Worm (Caenorhabditis elegans) whole organism, L2 larva: ENCODE measurements around the gene nhr-6.
A peak's percentile ranks its signal among the peaks of the same experiment; 100 is the strongest.

Source experiments
- C34F6.9 ChIP-seq: fragments of 150-350 bp; optimal IDR thresholded peaks from 2 replicates; lab custom pipeline; 2014; ENCODE audit warnings: missing biosample characterization, missing genetic modification characterization
- F13H6.1 ChIP-seq: sonication (generic microtip); optimal IDR thresholded peaks from 2 replicates; lab custom pipeline; 2016; ENCODE audit warnings: missing genetic modification characterization, missing compliant biosample characterization
- R02D3.7 ChIP-seq: fragments of 150-350 bp; optimal IDR thresholded peaks from 2 replicates; lab custom pipeline; 2014; ENCODE audit warnings: missing biosample characterization, missing genetic modification characterization
- Y55F3AM.14 ChIP-seq: fragments of 200-800 bp; sonication (Bioruptor generic); optimal IDR thresholded peaks from 2 replicates; lab custom pipeline; 2018; ENCODE audit warnings: mild to moderate bottlenecking, missing genetic modification characterization, missing compliant biosample characterization
- ZK546.5 ChIP-seq: sonication (generic microtip); optimal IDR thresholded peaks from 2 replicates; lab custom pipeline; 2017; ENCODE audit warnings: missing biosample characterization, missing genetic modification characterization
- alr-1 ChIP-seq: fragments of 150-350 bp; optimal IDR thresholded peaks from 2 replicates; lab custom pipeline; 2014; ENCODE audit warnings: missing biosample characterization, missing genetic modification characterization
- aly-2 ChIP-seq: fragments of 150-350 bp; optimal IDR thresholded peaks from 2 replicates; lab custom pipeline; 2014; ENCODE audit warnings: missing biosample characterization, missing genetic modification characterization
- ama-1 ChIP-seq: fragments of 150-350 bp; optimal IDR thresholded peaks from 2 replicates; lab custom pipeline; 2018; ENCODE audit warnings: inconsistent platforms
- blmp-1 ChIP-seq: sonication (generic microtip); optimal IDR thresholded peaks from 2 replicates; lab custom pipeline; 2017; ENCODE audit warnings: missing genetic modification characterization, mild to moderate bottlenecking, missing compliant biosample characterization, antibody characterized with exemption, moderate library complexity; ENCODE audit not compliant: insufficient read depth
- ceh-16 ChIP-seq: fragments of 150-350 bp; optimal IDR thresholded peaks from 2 replicates; lab custom pipeline; 2014; ENCODE audit warnings: missing biosample characterization, missing genetic modification characterization
- ceh-82 ChIP-seq: fragments of 150-350 bp; optimal IDR thresholded peaks from 2 replicates; lab custom pipeline; 2014; ENCODE audit warnings: missing biosample characterization, missing genetic modification characterization
- crh-2 ChIP-seq: sonication (generic microtip); optimal IDR thresholded peaks from 2 replicates; lab custom pipeline; 2017; ENCODE audit warnings: missing biosample characterization, missing genetic modification characterization
- dmd-4 ChIP-seq: sonication (generic microtip); optimal IDR thresholded peaks from 2 replicates; lab custom pipeline; 2017; ENCODE audit warnings: missing biosample characterization, missing genetic modification characterization
- egl-27 ChIP-seq: sonication (generic microtip); optimal IDR thresholded peaks from 3 replicates; lab custom pipeline; 2017; ENCODE audit warnings: missing biosample characterization, missing genetic modification reagents, missing genetic modification characterization
- elt-1 ChIP-seq: fragments of 150-350 bp; optimal IDR thresholded peaks from 2 replicates; lab custom pipeline; 2014; ENCODE audit warnings: missing biosample characterization, missing genetic modification characterization
- elt-3 ChIP-seq: sonication (generic microtip); optimal IDR thresholded peaks from 2 replicates; lab custom pipeline; 2017; ENCODE audit warnings: missing biosample characterization, missing genetic modification characterization
- fos-1 ChIP-seq: fragments of 150-350 bp; optimal IDR thresholded peaks from 2 replicates; lab custom pipeline; 2014; ENCODE audit warnings: missing biosample characterization, missing genetic modification characterization
- gmeb-1 ChIP-seq: fragments of 150-350 bp; optimal IDR thresholded peaks from 2 replicates; lab custom pipeline; 2014; ENCODE audit warnings: missing biosample characterization, missing genetic modification characterization
- lin-11 ChIP-seq: fragments of 150-350 bp; sonication (generic microtip); optimal IDR thresholded peaks from 2 replicates; lab custom pipeline; 2014; ENCODE audit warnings: missing biosample characterization, missing genetic modification characterization, inconsistent platforms, mixed read lengths
- lin-13 ChIP-seq: fragments of 150-350 bp; optimal IDR thresholded peaks from 2 replicates; lab custom pipeline; 2014; ENCODE audit warnings: missing biosample characterization, missing genetic modification reagents, missing genetic modification characterization
- lin-39 ChIP-seq: fragments of 150-350 bp; optimal IDR thresholded peaks from 2 replicates; lab custom pipeline; 2014; ENCODE audit warnings: missing biosample characterization, missing genetic modification reagents, missing genetic modification characterization
- lsy-2 ChIP-seq, 2 experiments: fragments of 150-350 bp in 1 of 2; sonication (generic microtip) in 1 of 2; optimal IDR thresholded peaks; 2 replicates each; lab custom pipeline; 2014 to 2017; ENCODE audit warnings: missing biosample characterization in 2 of 2, missing genetic modification characterization in 2 of 2
- mab-5 ChIP-seq: fragments of 150-350 bp; optimal IDR thresholded peaks from 2 replicates; lab custom pipeline; 2014; ENCODE audit warnings: missing biosample characterization, missing genetic modification characterization
- mbf-1 ChIP-seq: sonication (generic microtip); optimal IDR thresholded peaks from 2 replicates; lab custom pipeline; 2017; ENCODE audit warnings: missing biosample characterization, missing genetic modification characterization
- mdl-1 ChIP-seq, 2 experiments: fragments of 150-350 bp in 1 of 2; sonication (generic microtip) in 1 of 2; optimal IDR thresholded peaks; 2 replicates each; lab custom pipeline; 2017; ENCODE audit warnings: missing biosample characterization in 2 of 2, missing genetic modification characterization in 2 of 2
- nhr-10 ChIP-seq: sonication (generic microtip); optimal IDR thresholded peaks from 2 replicates; lab custom pipeline; 2017; ENCODE audit warnings: missing biosample characterization, missing genetic modification characterization
- nhr-11 ChIP-seq: fragments of 150-350 bp; optimal IDR thresholded peaks from 2 replicates; lab custom pipeline; 2014; ENCODE audit warnings: missing biosample characterization, missing genetic modification characterization
- nhr-12 ChIP-seq: fragments of 150-350 bp; optimal IDR thresholded peaks from 2 replicates; lab custom pipeline; 2014; ENCODE audit warnings: missing biosample characterization, missing genetic modification characterization
- nhr-129 ChIP-seq: fragments of 150-350 bp; optimal IDR thresholded peaks from 2 replicates; lab custom pipeline; 2014; ENCODE audit warnings: missing biosample characterization, missing genetic modification characterization
- nhr-23 ChIP-seq: fragments of 150-350 bp; optimal IDR thresholded peaks from 2 replicates; lab custom pipeline; 2014; ENCODE audit warnings: missing biosample characterization, missing genetic modification reagents, missing genetic modification characterization
- nhr-237 ChIP-seq: fragments of 150-350 bp; optimal IDR thresholded peaks from 2 replicates; lab custom pipeline; 2014; ENCODE audit warnings: missing biosample characterization, missing genetic modification characterization
- nhr-25 ChIP-seq: fragments of 150-350 bp; sonication (generic microtip); optimal IDR thresholded peaks from 3 replicates; lab custom pipeline; 2014; ENCODE audit warnings: missing biosample characterization, missing genetic modification characterization
- nhr-6 ChIP-seq: fragments of 150-350 bp; optimal IDR thresholded peaks from 2 replicates; lab custom pipeline; 2014; ENCODE audit warnings: missing biosample characterization, missing genetic modification characterization
- nhr-77 ChIP-seq: fragments of 150-350 bp; optimal IDR thresholded peaks from 2 replicates; lab custom pipeline; 2014; ENCODE audit warnings: missing biosample characterization, missing genetic modification characterization
- peb-1 ChIP-seq: fragments of 150-350 bp; optimal IDR thresholded peaks from 2 replicates; lab custom pipeline; 2014; ENCODE audit warnings: missing biosample characterization, missing genetic modification characterization
- sem-4 ChIP-seq: fragments of 150-350 bp; optimal IDR thresholded peaks from 2 replicates; lab custom pipeline; 2014; ENCODE audit warnings: missing biosample characterization, missing genetic modification reagents, missing genetic modification characterization
- skn-1 ChIP-seq: sonication (generic microtip); optimal IDR thresholded peaks from 2 replicates; lab custom pipeline; 2017; ENCODE audit warnings: missing biosample characterization, missing genetic modification characterization
- sma-3 ChIP-seq: sonication (generic microtip); optimal IDR thresholded peaks from 2 replicates; lab custom pipeline; 2016; ENCODE audit warnings: missing genetic modification reagents, missing genetic modification characterization, missing compliant biosample characterization
- sma-9 ChIP-seq, 2 experiments: fragments of 150-350 bp in 1 of 2; sonication (generic microtip) in 1 of 2; optimal IDR thresholded peaks; 2 replicates each; lab custom pipeline; 2014 to 2016; ENCODE audit warnings: missing genetic modification characterization in 2 of 2, mild to moderate bottlenecking in 1 of 2, missing biosample characterization in 1 of 2, missing compliant biosample characterization in 1 of 2, missing genetic modification reagents in 1 of 2, moderate library complexity in 1 of 2
- snpc-4 ChIP-seq: fragments of 150-350 bp; optimal IDR thresholded peaks from 2 replicates; lab custom pipeline; 2014; ENCODE audit warnings: missing biosample characterization, missing genetic modification characterization
- unc-39 ChIP-seq: fragments of 150-350 bp; optimal IDR thresholded peaks from 2 replicates; lab custom pipeline; 2014; ENCODE audit warnings: missing biosample characterization, missing genetic modification characterization
- unc-55 ChIP-seq: fragments of 150-350 bp; sonication (generic microtip); optimal IDR thresholded peaks from 3 replicates; lab custom pipeline; 2014; ENCODE audit warnings: missing biosample characterization, missing genetic modification reagents, missing genetic modification characterization
- unc-62 ChIP-seq: fragments of 150-350 bp; optimal IDR thresholded peaks from 2 replicates; lab custom pipeline; 2014; ENCODE audit warnings: missing biosample characterization, missing genetic modification reagents, missing genetic modification characterization
- zag-1 ChIP-seq: fragments of 150-350 bp; optimal IDR thresholded peaks from 2 replicates; lab custom pipeline; 2014; ENCODE audit warnings: missing biosample characterization, missing genetic modification characterization
- ztf-1 ChIP-seq: fragments of 200-800 bp; sonication (Bioruptor generic); conservative IDR thresholded peaks from 2 replicates; pipeline ENCODE4 v1.3.6; 2022; ENCODE audit warnings: missing genetic modification characterization, missing compliant biosample characterization
- ztf-11 ChIP-seq: sonication (generic microtip); optimal IDR thresholded peaks from 2 replicates; lab custom pipeline; 2017; ENCODE audit warnings: missing biosample characterization, missing genetic modification characterization
- ztf-4 ChIP-seq: fragments of 150-350 bp; optimal IDR thresholded peaks from 2 replicates; lab custom pipeline; 2014; ENCODE audit warnings: missing biosample characterization, missing genetic modification characterization

Gene nhr-6

ce11 chrIII:3619621-3620261 is 46.4 kb downstream of the nhr-6 start:
- no peak for TF ChIP-seq alr-1 (tag; lab: Kevin White, UChicago)
- no peak for TF ChIP-seq nhr-23 (tag; lab: Kevin White, UChicago)
- TF ChIP-seq unc-55 (GFP tag; lab: Kevin White, UChicago) = peak; percentile 43
- no peak for TF ChIP-seq elt-3 (tag; lab: Kevin White, UChicago)
- TF ChIP-seq lin-39 (tag; lab: Kevin White, UChicago) = no peak
- TF ChIP-seq R02D3.7 (tag; lab: Kevin White, UChicago) = no peak
- no peak for TF ChIP-seq ztf-4 (tag; lab: Kevin White, UChicago)
- TF ChIP-seq crh-2 (tag; lab: Kevin White, UChicago) = no peak
- TF ChIP-seq ama-1 = no peak
- TF ChIP-seq ztf-1 (GFP tag; lab: Robert Waterston, UW) = no peak
- TF ChIP-seq skn-1 (tag; lab: Kevin White, UChicago) = no peak
- TF ChIP-seq fos-1 (tag; lab: Kevin White, UChicago) = peak; percentile 38
- no peak for TF ChIP-seq nhr-237 (tag; lab: Kevin White, UChicago)
- TF ChIP-seq blmp-1 = no peak
- TF ChIP-seq nhr-12 (tag; lab: Kevin White, UChicago) = no peak
- TF ChIP-seq ceh-16 = no peak
- TF ChIP-seq sma-9 (GFP tag; optimal IDR thresholded peaks at IDR 0.05; lab: Kevin White, UChicago) = no peak
- no peak for TF ChIP-seq sma-9 (tag; optimal IDR thresholded peaks at IDR 0.05; lab: Kevin White, UChicago)
- no peak for TF ChIP-seq nhr-129 (tag; lab: Kevin White, UChicago)
- TF ChIP-seq sem-4 (tag; lab: Kevin White, UChicago) = no peak
- TF ChIP-seq mbf-1 (tag; lab: Kevin White, UChicago) = no peak
- TF ChIP-seq nhr-77 = no peak
- no peak for TF ChIP-seq egl-27
- TF ChIP-seq dmd-4 = no peak
- TF ChIP-seq nhr-10 (tag; lab: Kevin White, UChicago) = no peak
- no peak for TF ChIP-seq sma-3
- TF ChIP-seq ZK546.5 (tag; lab: Kevin White, UChicago) = no peak
- TF ChIP-seq gmeb-1 (tag; lab: Kevin White, UChicago) = no peak
- TF ChIP-seq lsy-2 (tag; optimal IDR thresholded peaks at IDR 0.05; lab: Kevin White, UChicago) = peak in 1 of 2 experiments; percentile 26
- no peak for TF ChIP-seq nhr-11 (tag; lab: Kevin White, UChicago)
- TF ChIP-seq snpc-4 (tag; lab: Kevin White, UChicago) = no peak
- peak; percentile 37 for TF ChIP-seq C34F6.9
- peak; percentile 15 for TF ChIP-seq F13H6.1 (tag; lab: Kevin White, UChicago)
- no peak for TF ChIP-seq lin-11 (tag; lab: Kevin White, UChicago)
- TF ChIP-seq nhr-25 (tag; lab: Kevin White, UChicago) = no peak
- TF ChIP-seq ztf-11 (tag; lab: Kevin White, UChicago) = no peak
- no peak for TF ChIP-seq zag-1 (tag; lab: Kevin White, UChicago)
- TF ChIP-seq elt-1 (tag; lab: Kevin White, UChicago) = no peak
- no peak for TF ChIP-seq ceh-82
- no peak for TF ChIP-seq nhr-6 (tag; lab: Kevin White, UChicago)
- no peak for TF ChIP-seq lin-13
- no peak for TF ChIP-seq aly-2 (tag; lab: Kevin White, UChicago)
- no peak for TF ChIP-seq peb-1 (tag; lab: Kevin White, UChicago)
- no peak for TF ChIP-seq unc-62

- TF ChIP-seq lin-11 (tag; lab: Kevin White, UChicago) (peak; percentile 16), nhr-77 (no peak), R02D3.7 (tag; lab: Kevin White, UChicago) (no peak), nhr-23 (tag; lab: Kevin White, UChicago) (no peak), lsy-2 (tag; optimal IDR thresholded peaks at IDR 0.05; lab: Kevin White, UChicago) (peak in 1 of 2 experiments; percentile 37), mdl-1 (tag; optimal IDR thresholded peaks at IDR 0.05; lab: Kevin White, UChicago) (peak in 1 of 2 experiments; percentile 13), crh-2 (tag; lab: Kevin White, UChicago) (peak; percentile 7), unc-55 (GFP tag; lab: Kevin White, UChicago) (peak; percentile 48), elt-3 (tag; lab: Kevin White, UChicago) (no peak), ztf-11 (tag; lab: Kevin White, UChicago) (no peak), alr-1 (tag; lab: Kevin White, UChicago) (no peak), Y55F3AM.14 (GFP tag; lab: Kevin White, UChicago) (no peak), mab-5 (no peak), ceh-82 (no peak), blmp-1 (no peak), gmeb-1 (tag; lab: Kevin White, UChicago) (no peak), skn-1 (tag; lab: Kevin White, UChicago) (no peak), snpc-4 (tag; lab: Kevin White, UChicago) (peak; percentile 35), nhr-25 (tag; lab: Kevin White, UChicago) (no peak), unc-39 (tag; lab: Kevin White, UChicago) (no peak), nhr-6 (tag; lab: Kevin White, UChicago) (no peak), ama-1 (no peak), aly-2 (tag; lab: Kevin White, UChicago) (no peak), ceh-16 (no peak), elt-1 (tag; lab: Kevin White, UChicago) (no peak), sma-3 (no peak), lin-39 (tag; lab: Kevin White, UChicago) (no peak), unc-62 (no peak), F13H6.1 (tag; lab: Kevin White, UChicago) (peak; percentile 69), nhr-10 (tag; lab: Kevin White, UChicago) (no peak), lin-13 (peak; percentile 14), ztf-4 (tag; lab: Kevin White, UChicago) (no peak), nhr-11 (tag; lab: Kevin White, UChicago) (no peak), sem-4 (tag; lab: Kevin White, UChicago) (peak; percentile 3), nhr-12 (tag; lab: Kevin White, UChicago) (no peak), nhr-237 (tag; lab: Kevin White, UChicago) (no peak), egl-27 (no peak)
Measured at ce11 chrIII:3620652-3621051, 47.3 kb downstream of the nhr-6 start.
